Fruit fly (Drosophila melanogaster): ENCODE results near the gene CG17147.

CG17147 gene

DNA sequence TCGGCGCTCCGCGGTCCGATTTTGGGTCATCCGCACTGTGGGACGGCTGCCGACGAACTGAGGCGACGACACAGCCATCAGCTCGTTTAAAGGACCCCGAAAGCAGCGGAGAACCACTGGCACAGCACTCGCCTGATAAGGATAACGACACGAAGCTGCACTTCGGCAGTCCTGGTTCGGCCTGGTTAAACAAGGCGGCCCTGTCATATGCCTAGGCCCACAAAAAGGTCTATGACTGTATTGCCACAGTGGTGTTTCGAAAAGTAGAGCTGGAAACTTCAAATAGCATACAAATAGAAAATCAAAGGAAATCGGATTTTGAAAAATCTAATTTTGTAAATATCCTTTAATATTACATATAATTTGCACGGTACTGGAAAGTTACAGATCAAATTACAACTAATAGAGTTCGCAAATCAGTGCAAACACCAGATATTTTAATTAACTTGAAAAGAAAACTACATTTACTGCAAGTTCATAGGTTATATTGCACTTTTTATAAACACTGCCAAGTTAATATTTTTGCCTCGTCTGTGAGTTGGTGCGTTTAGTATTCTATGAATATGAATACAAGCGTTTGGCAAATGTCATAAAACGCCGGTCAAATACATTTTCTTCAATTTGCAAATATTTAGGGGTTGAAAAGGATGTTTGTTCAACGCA is 38.4 kb upstream of the CG17147 start (continued):
- TF ChIP-seq Oaz (GFP tag; IDR thresholded peaks at IDR 0.05) (peak; percentile 46; the same call in 1 of the 2 replicates), trem (tag; optimal IDR thresholded peaks at IDR 0.05) (no peak), Xbp1 (GFP tag; optimal IDR thresholded peaks at IDR 0.05) (peak; percentile 64), Dip3 (GFP tag; optimal IDR thresholded peaks at IDR 0.05) (peak; percentile 63), sim (GFP tag; IDR thresholded peaks at IDR 0.05) (no peak), fd96Cb (tag; optimal IDR thresholded peaks at IDR 0.05) (no peak), gcm (GFP tag; optimal IDR thresholded peaks at IDR 0.05) (no peak), gsb-n (tag; optimal IDR thresholded peaks at IDR 0.05) (no peak), CG6765 (GFP tag; optimal IDR thresholded peaks at IDR 0.05) (peak; percentile 49), CG14860 (GFP tag; IDR thresholded peaks at IDR 0.05; ENCODE audit: partially characterized antibody) (no peak), ind (GFP tag; optimal IDR thresholded peaks at IDR 0.05) (peak; percentile 51), Drgx (GFP tag; IDR thresholded peaks at IDR 0.05) (no peak), Sry-β (GFP tag; optimal IDR thresholded peaks at IDR 0.05) (no peak), ro (GFP tag; IDR thresholded peaks at IDR 0.05) (no peak), chinmo (GFP tag; IDR thresholded peaks at IDR 0.05; ENCODE audit: partially characterized antibody) (no peak), Mes4 (GFP tag; optimal IDR thresholded peaks at IDR 0.05) (no peak), CG6683 (GFP tag; optimal IDR thresholded peaks at IDR 0.05) (peak; percentile 0), mam (GFP tag; optimal IDR thresholded peaks at IDR 0.05) (no peak), al (GFP tag; IDR thresholded peaks at IDR 0.05) (no peak), Xrp1 (GFP tag; IDR thresholded peaks at IDR 0.05) (no peak), B-H2 (GFP tag; optimal IDR thresholded peaks at IDR 0.05) (peak; percentile 18), Mad (GFP tag; optimal IDR thresholded peaks at IDR 0.05) (no peak), Fer3 (tag; optimal IDR thresholded peaks at IDR 0.05) (peak; percentile 42), Dfd (GFP tag; optimal IDR thresholded peaks at IDR 0.05) (no peak), CG15011 (GFP tag; optimal IDR thresholded peaks at IDR 0.05) (peak; percentile 22), CG4360 (GFP tag; IDR thresholded peaks at IDR 0.05) (no peak), Max (GFP tag; optimal IDR thresholded peaks at IDR 0.05) (peak; percentile 5), CG42726 (GFP tag; IDR thresholded peaks at IDR 0.05; ENCODE audit: partially characterized antibody) (0 out of 2 replicates have a peak, but pooled peaks have one; percentile 18), cato (GFP tag; optimal IDR thresholded peaks at IDR 0.05; ENCODE audit: borderline replicate concordance) (peak; percentile 58), toy (GFP tag; IDR thresholded peaks at IDR 0.05) (no peak), CG17359 (tag; optimal IDR thresholded peaks at IDR 0.05) (peak; percentile 23), bowl (GFP tag; IDR thresholded peaks at IDR 0.05) (no peak), CG9727 (GFP tag; optimal IDR thresholded peaks at IDR 0.05) (peak; percentile 70), sug (tag; optimal IDR thresholded peaks at IDR 0.05) (peak; percentile 20), Doc3 (GFP tag; IDR thresholded peaks at IDR 0.05; ENCODE audit: partially characterized antibody) (no peak), CG16815 (GFP tag; optimal IDR thresholded peaks at IDR 0.05) (peak; percentile 45), Ravus (GFP tag; IDR thresholded peaks at IDR 0.05) (no peak; the same call in 1 of the 2 replicates), stc (GFP tag; IDR thresholded peaks at IDR 0.05) (no peak), maf-S (GFP tag; optimal IDR thresholded peaks at IDR 0.05) (peak; percentile 8), CG3995 (GFP tag; optimal IDR thresholded peaks at IDR 0.05) (no peak), CG17912 (GFP tag; optimal IDR thresholded peaks at IDR 0.05) (no peak), CG12942 (GFP tag; optimal IDR thresholded peaks at IDR 0.05) (peak; percentile 23), CG12236 (GFP tag; optimal IDR thresholded peaks at IDR 0.05) (no peak), tx (GFP tag; optimal IDR thresholded peaks at IDR 0.05) (peak; percentile 16), CG11085 (GFP tag; IDR thresholded peaks at IDR 0.05) (no peak), CG1647 (GFP tag; optimal IDR thresholded peaks at IDR 0.05) (no peak), fru (optimal IDR thresholded peaks at IDR 0.05) (no peak), CG13424 (tag; optimal IDR thresholded peaks at IDR 0.05) (peak; percentile 69), CG4854 (GFP tag; optimal IDR thresholded peaks at IDR 0.05) (no peak), CG11093 (GFP tag; IDR thresholded peaks at IDR 0.05) (no peak), CG2875 (GFP tag; optimal IDR thresholded peaks at IDR 0.05) (peak; percentile 31)

Data from whole organism, embryonic.